Worm (Caenorhabditis elegans): ENCODE results near the gene C18H9.5.

ce11 chrII:6658766-6659165, 36.6 kb downstream of the C18H9.5 start, which contains the start of gene T19D12.10:
- TF ChIP-seq npax-4 (tag; optimal IDR thresholded peaks at IDR 0.05), result no peak
- no peak for TF ChIP-seq lin-11 (tag; optimal IDR thresholded peaks at IDR 0.05)
- no peak for TF ChIP-seq pha-4 (tag; optimal IDR thresholded peaks at IDR 0.05)
- no peak for TF ChIP-seq pqm-1 (tag; optimal IDR thresholded peaks at IDR 0.05)
